Fruit fly (Drosophila melanogaster) whole organism, prepupa: ENCODE results near the gene RapGAP1.

Experiments
- Gug ChIP-seq: fragments of 200-800 bp; sonication (Bioruptor generic); IDR thresholded peaks from 2 replicates; pipeline ENCODE4 v1.3.6; 2022; ENCODE audit warnings: missing biosample characterization, missing genetic modification characterization
- fd59A ChIP-seq: fragments of 200-800 bp; sonication (Bioruptor generic); optimal IDR thresholded peaks from 2 replicates; lab custom pipeline; 2017; ENCODE audit warnings: missing biosample characterization, mild to moderate bottlenecking, missing genetic modification characterization, missing genetic modification reagents
- fkh ChIP-seq: fragments of 200-800 bp; sonication (Bioruptor generic); optimal IDR thresholded peaks from 3 replicates; lab custom pipeline; 2017; ENCODE audit warnings: missing biosample characterization, mild to moderate bottlenecking, missing genetic modification characterization, moderate library complexity
- pdm3 ChIP-seq: fragments of 200-800 bp; sonication (Bioruptor generic); optimal IDR thresholded peaks from 3 replicates; lab custom pipeline; 2016; ENCODE audit warnings: missing biosample characterization, missing genetic modification characterization
- topi ChIP-seq: fragments of 200-800 bp; sonication (Bioruptor generic); optimal IDR thresholded peaks from 3 replicates; lab custom pipeline; 2016; ENCODE audit warnings: missing biosample characterization, missing genetic modification characterization

DNA sequence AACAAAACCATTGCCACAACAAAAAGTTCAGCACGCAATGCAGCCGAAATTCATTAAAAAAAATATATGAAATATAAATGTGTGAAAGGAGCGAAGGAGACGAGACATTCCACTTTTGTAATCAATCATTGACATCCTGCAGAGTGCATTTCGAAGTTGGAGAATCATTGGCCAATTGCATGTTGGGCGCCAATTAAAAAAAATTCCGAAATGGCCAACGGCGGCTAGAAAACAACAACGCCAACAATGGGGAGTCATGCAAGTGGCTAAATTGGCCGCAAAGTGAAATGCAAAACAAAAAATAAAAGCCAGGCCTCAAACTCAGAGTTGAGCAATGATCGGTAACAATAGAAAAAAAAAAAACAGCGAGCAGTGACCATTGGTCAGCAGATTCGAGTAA, 70.3 kb downstream of the RapGAP1 start:
- TF ChIP-seq fkh (GFP tag; lab: Kevin White, UChicago) = no peak
- TF ChIP-seq pdm3 (GFP tag; lab: Kevin White, UChicago) = no peak
- no peak for TF ChIP-seq topi (GFP tag; lab: Kevin White, UChicago)
- no peak for TF ChIP-seq fd59A (GFP tag; lab: Kevin White, UChicago)
- TF ChIP-seq Gug (GFP tag; lab: Robert Waterston, UW) = no peak
